Worm (Caenorhabditis elegans) whole organism, young adult: Measurements from ENCODE around the gene Y50D4C.3.

Experiments
- C06A6.2 ChIP-seq: fragments of 200-800 bp; sonication (Bioruptor generic); conservative IDR thresholded peaks from 2 replicates; pipeline ENCODE4 v1.3.6; 2022; ENCODE audit warnings: missing genetic modification characterization, missing compliant biosample characterization
- F39B2.1 ChIP-seq: fragments of 200-800 bp; sonication (Bioruptor generic); IDR thresholded peaks from 2 replicates; pipeline ENCODE4 v1.3.6; 2022; ENCODE audit warnings: missing genetic modification reagents, missing genetic modification characterization, missing compliant biosample characterization
- Y67H2A.10 ChIP-seq: fragments of 200-800 bp; sonication (Bioruptor generic); conservative IDR thresholded peaks from 2 replicates; pipeline ENCODE4 v1.3.6; 2022; ENCODE audit warnings: missing genetic modification reagents, missing genetic modification characterization, missing compliant biosample characterization
- ama-1 ChIP-seq, 3 experiments: fragments of 150-350 bp in 1 of 3; sonication (generic microtip) in 2 of 3; optimal IDR thresholded peaks; 2 replicates each; lab custom pipeline; 2014 to 2018; ENCODE audit warnings: missing biosample characterization in 2 of 3, missing genetic modification characterization in 2 of 3, missing genetic modification reagents in 2 of 3
- bed-1 ChIP-seq: fragments of 200-800 bp; sonication (Bioruptor generic); IDR thresholded peaks from 2 replicates; pipeline ENCODE4 v1.3.6; 2022; ENCODE audit warnings: missing genetic modification reagents, missing genetic modification characterization, missing compliant biosample characterization
- him-1 ChIP-seq: sonication (generic microtip); optimal IDR thresholded peaks from 2 replicates; lab custom pipeline; 2016; ENCODE audit warnings: missing genotype, missing genetic modification reagents, missing genetic modification characterization, missing compliant biosample characterization
- madf-10 ChIP-seq: sonication (generic microtip); optimal IDR thresholded peaks from 2 replicates; lab custom pipeline; 2016; ENCODE audit warnings: mild to moderate bottlenecking, missing genetic modification characterization, missing compliant biosample characterization
- snpc-4 ChIP-seq, 5 experiments: fragments of 150-350 bp in 1 of 5; sonication (generic microtip) in 4 of 5; optimal IDR thresholded peaks; 2 replicates each; lab custom pipeline; 2014 to 2018; ENCODE audit warnings: missing genetic modification characterization in 5 of 5, missing biosample characterization in 3 of 5, antibody characterized with exemption in 2 of 5, mild to moderate bottlenecking in 2 of 5, missing compliant biosample characterization in 2 of 5, missing genotype in 2 of 5, moderate library complexity in 2 of 5, missing genetic modification reagents in 1 of 5
- ztf-25 ChIP-seq: fragments of 200-800 bp; sonication (Bioruptor generic); IDR thresholded peaks from 2 replicates; pipeline ENCODE4 v1.3.6; 2022; ENCODE audit warnings: missing genetic modification reagents, missing genetic modification characterization, missing compliant biosample characterization
- ztf-26 ChIP-seq: sonication (generic microtip); optimal IDR thresholded peaks from 2 replicates; lab custom pipeline; 2017; ENCODE audit warnings: missing genetic modification characterization, missing compliant biosample characterization

ce11 chrV:893437-894018 lies 51.5 kb downstream of the Y50D4C.3 start, which contains the start of the genes srlf-23 and srlf-20:
- no peak for TF ChIP-seq snpc-4 (GFP tag; optimal IDR thresholded peaks at IDR 0.05; lab: Kevin White, UChicago)
- no peak for TF ChIP-seq snpc-4 (tag; optimal IDR thresholded peaks at IDR 0.05; lab: Kevin White, UChicago)
- no peak for TF ChIP-seq Y67H2A.10 (GFP tag; lab: Robert Waterston, UW)
- TF ChIP-seq madf-10 (tag; lab: Kevin White, UChicago) = no peak
- no peak for TF ChIP-seq ztf-26
- TF ChIP-seq bed-1 (GFP tag; lab: Robert Waterston, UW) = no peak
- TF ChIP-seq ama-1 (optimal IDR thresholded peaks at IDR 0.05; lab: Kevin White, UChicago) = no peak
- no peak for TF ChIP-seq ama-1 (GFP tag; optimal IDR thresholded peaks at IDR 0.05; lab: Kevin White, UChicago)
- no peak for TF ChIP-seq F39B2.1 (GFP tag; lab: Robert Waterston, UW)
- no peak for TF ChIP-seq him-1
- TF ChIP-seq C06A6.2 (GFP tag; lab: Robert Waterston, UW) = no peak
- TF ChIP-seq ztf-25 = no peak
